Fruit fly (Drosophila melanogaster): ENCODE measurements around the gene CG31821.

DNA sequence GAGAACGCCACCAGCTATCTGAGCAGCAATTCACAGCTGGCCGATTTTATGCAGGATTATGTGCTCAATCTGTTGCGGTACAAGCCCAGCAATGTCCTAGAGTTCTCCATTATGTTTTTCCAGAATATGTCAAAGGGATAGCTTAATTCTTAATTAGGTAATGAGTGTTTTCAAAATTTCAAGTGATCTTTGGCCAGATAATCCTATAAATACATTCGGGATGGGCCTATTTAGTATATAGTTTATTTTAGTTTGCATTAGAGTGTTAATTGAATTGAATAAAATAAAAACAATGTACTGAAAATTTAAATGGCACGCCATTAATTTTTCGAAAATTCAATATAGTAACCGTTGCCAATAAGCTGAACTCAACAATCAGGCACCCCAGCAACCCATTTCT, 48.4 kb downstream of the CG31821 start, which contains the start of gene Tektin-A:
- TF ChIP-seq insv (optimal IDR thresholded peaks at IDR 0.05) (no peak), psq (optimal IDR thresholded peaks at IDR 0.05) (no peak), h (optimal IDR thresholded peaks at IDR 0.05) (no peak), Sin3A (optimal IDR thresholded peaks at IDR 0.05) (no peak), Myc (optimal IDR thresholded peaks at IDR 0.05) (no peak)

All from Kc167 (cell line).